Worm (Caenorhabditis elegans) whole organism, L1 larva: ENCODE data around the gene taf-12.

Experiments used
- ceh-88 ChIP-seq: fragments of 200-800 bp; sonication (Bioruptor generic); IDR thresholded peaks from 2 replicates; pipeline ENCODE4 v1.3.6; 2022; ENCODE audit warnings: missing genetic modification characterization, missing compliant biosample characterization
- dpl-1 ChIP-seq, 3 experiments: fragments of 150-350 bp in 2 of 3; sonication (generic microtip) in 1 of 3; optimal IDR thresholded peaks; 2 replicates each; lab custom pipeline; 2014 to 2017; ENCODE audit warnings: missing biosample characterization in 3 of 3, missing genetic modification characterization in 3 of 3, missing genetic modification reagents in 3 of 3
- egl-27 ChIP-seq, 2 experiments: fragments of 150-350 bp in 1 of 2; sonication (generic microtip); optimal IDR thresholded peaks; 3 replicates each; lab custom pipeline; 2017 to 2018; ENCODE audit warnings: missing biosample characterization in 2 of 2, missing genetic modification characterization in 2 of 2, missing genetic modification reagents in 2 of 2
- fos-1 ChIP-seq: fragments of 150-350 bp; optimal IDR thresholded peaks from 2 replicates; lab custom pipeline; 2014; ENCODE audit warnings: missing biosample characterization, missing genetic modification characterization
- nhr-237 ChIP-seq: fragments of 150-350 bp; optimal IDR thresholded peaks from 2 replicates; lab custom pipeline; 2014; ENCODE audit warnings: missing biosample characterization, missing genetic modification characterization
- nhr-84 ChIP-seq: sonication (generic microtip); optimal IDR thresholded peaks from 2 replicates; lab custom pipeline; 2017; ENCODE audit warnings: missing biosample characterization, missing genetic modification characterization
- unc-130 ChIP-seq: fragments of 150-350 bp; optimal IDR thresholded peaks from 2 replicates; lab custom pipeline; 2017; ENCODE audit warnings: missing biosample characterization, missing genetic modification characterization, inconsistent platforms

- TF ChIP-seq unc-130 (tag; lab: Kevin White, UChicago) (no peak), egl-27 (tag; optimal IDR thresholded peaks at IDR 0.05; lab: Kevin White, UChicago) (no peak), fos-1 (tag; lab: Kevin White, UChicago) (no peak), ceh-88 (GFP tag; lab: Robert Waterston, UW) (no peak), dpl-1 (GFP tag; optimal IDR thresholded peaks at IDR 0.05; lab: Kevin White, UChicago) (no peak), nhr-84 (tag; lab: Kevin White, UChicago) (no peak), nhr-237 (tag; lab: Kevin White, UChicago) (no peak)
These were observed 9.7 kb upstream of the taf-12 start, which contains the start of gene Y56A3A.6 for ce11 chrIII:11878751-11879150.
